Worm (Caenorhabditis elegans) whole organism, L4 larva: ENCODE data around the gene D2089.8.

Experiments
- ceh-32 ChIP-seq: sonication (generic microtip); optimal IDR thresholded peaks from 2 replicates; lab custom pipeline; 2016; ENCODE audit warnings: mild to moderate bottlenecking, missing genetic modification characterization, missing compliant biosample characterization; ENCODE audit not compliant: poor library complexity
- ces-1 ChIP-seq: fragments of 150-350 bp; sonication (generic microtip); optimal IDR thresholded peaks from 4 replicates; lab custom pipeline; 2014; ENCODE audit warnings: missing biosample characterization, missing genetic modification reagents, missing genetic modification characterization
- daf-19 ChIP-seq: fragments of 200-800 bp; sonication (Bioruptor generic); conservative IDR thresholded peaks from 2 replicates; pipeline ENCODE4 v1.3.6; 2022; ENCODE audit warnings: missing genetic modification characterization, missing compliant biosample characterization
- fkh-10 ChIP-seq: fragments of 150-350 bp; optimal IDR thresholded peaks from 2 replicates; lab custom pipeline; 2014; ENCODE audit warnings: missing biosample characterization, missing genetic modification reagents, missing genetic modification characterization
- lin-1 ChIP-seq: fragments of 200-800 bp; sonication (Bioruptor generic); IDR thresholded peaks from 2 replicates; pipeline ENCODE4 v1.3.6; 2022; ENCODE audit warnings: missing genetic modification reagents, missing genetic modification characterization, missing compliant biosample characterization
- lin-13 ChIP-seq: fragments of 150-350 bp; optimal IDR thresholded peaks from 2 replicates; lab custom pipeline; 2014; ENCODE audit warnings: missing biosample characterization, missing genetic modification reagents, missing genetic modification characterization
- lsy-2 ChIP-seq, 2 experiments: fragments of 150-350 bp in 1 of 2; sonication (generic microtip) in 1 of 2; optimal IDR thresholded peaks; 2 replicates each; lab custom pipeline; 2014 to 2017; ENCODE audit warnings: missing biosample characterization in 2 of 2, missing genetic modification characterization in 2 of 2
- pqm-1 ChIP-seq: sonication (generic microtip); optimal IDR thresholded peaks from 2 replicates; lab custom pipeline; 2017; ENCODE audit warnings: missing biosample characterization, missing genetic modification characterization
- snpc-4 ChIP-seq: fragments of 150-350 bp; optimal IDR thresholded peaks from 2 replicates; lab custom pipeline; 2014; ENCODE audit warnings: missing biosample characterization, missing genetic modification characterization

DNA sequence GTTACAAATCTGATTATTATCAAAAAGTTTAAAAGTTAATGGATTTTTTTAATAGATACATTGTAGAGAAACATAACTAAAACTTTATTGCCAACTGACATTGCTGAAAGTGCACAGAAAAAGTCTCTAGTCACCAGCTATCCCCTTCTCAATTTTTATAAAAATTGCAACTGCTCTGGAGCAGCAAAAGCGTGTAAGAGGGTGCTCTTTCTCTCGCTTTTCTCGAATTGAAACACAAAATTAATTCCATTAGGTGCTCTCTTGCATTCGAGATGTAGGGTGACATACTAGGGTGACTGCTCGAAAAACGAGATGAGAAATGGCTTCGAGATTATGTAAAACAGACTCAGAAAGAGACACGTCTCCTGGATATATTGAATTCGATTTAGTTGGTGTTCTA lies 18.0 kb upstream of the D2089.8 start:
- TF ChIP-seq daf-19 (GFP tag; lab: Robert Waterston, UW) (no peak), pqm-1 (tag; lab: Kevin White, UChicago) (no peak), lin-1 (GFP tag; lab: Robert Waterston, UW) (no peak), ceh-32 (tag; lab: Kevin White, UChicago) (no peak), snpc-4 (tag; lab: Kevin White, UChicago) (no peak), lsy-2 (tag; optimal IDR thresholded peaks at IDR 0.05; lab: Kevin White, UChicago) (no peak), lin-13 (GFP tag; lab: Kevin White, UChicago) (no peak), fkh-10 (GFP tag; lab: Kevin White, UChicago) (no peak), ces-1 (GFP tag; lab: Kevin White, UChicago) (no peak)
